Fruit fly (Drosophila melanogaster) whole organism, embryonic: ENCODE results near the gene CG9360.

Source experiments
- CG11723 ChIP-seq: fragments of 200-800 bp; sonication (Bioruptor generic); optimal IDR thresholded peaks from 2 replicates; lab custom pipeline; 2017; ENCODE audit warnings: missing biosample characterization, mild to moderate bottlenecking, missing genetic modification characterization
- CG12071 ChIP-seq: fragments of 200-800 bp; sonication (Bioruptor generic); optimal IDR thresholded peaks from 3 replicates; lab custom pipeline; 2018; ENCODE audit warnings: missing biosample characterization, mild to moderate bottlenecking, missing genetic modification characterization
- CG15696 ChIP-seq: fragments of 200-800 bp; sonication (Bioruptor generic); optimal IDR thresholded peaks from 2 replicates; lab custom pipeline; 2019; ENCODE audit warnings: missing biosample characterization, mild to moderate bottlenecking, missing genetic modification characterization, moderate library complexity
- CG2116 ChIP-seq: fragments of 200-800 bp; sonication (Bioruptor generic); optimal IDR thresholded peaks from 3 replicates; lab custom pipeline; 2018; ENCODE audit warnings: missing biosample characterization, mild to moderate bottlenecking, missing genetic modification characterization
- CG8281 ChIP-seq: fragments of 200-800 bp; sonication (Bioruptor generic); optimal IDR thresholded peaks from 2 replicates; lab custom pipeline; 2018; ENCODE audit warnings: missing biosample characterization, mild to moderate bottlenecking, missing genetic modification characterization, moderate library complexity
- CG8290 ChIP-seq, 3 experiments: fragments of 200-800 bp; sonication (Bioruptor generic); optimal IDR thresholded peaks; 2 replicates each; lab custom pipeline; 2016 to 2019; ENCODE audit warnings: missing biosample characterization in 3 of 3, missing genetic modification characterization in 3 of 3, mild to moderate bottlenecking in 2 of 3, moderate library complexity in 1 of 3
- gem ChIP-seq: fragments of 200-800 bp; sonication (Bioruptor generic); optimal IDR thresholded peaks from 2 replicates; lab custom pipeline; 2019; ENCODE audit warnings: missing biosample characterization, mild to moderate bottlenecking, missing genetic modification characterization, moderate library complexity
- gsb-n ChIP-seq: fragments of 200-800 bp; sonication (Bioruptor generic); optimal IDR thresholded peaks from 3 replicates; lab custom pipeline; 2018; ENCODE audit warnings: missing biosample characterization, mild to moderate bottlenecking, missing genetic modification characterization
- knrl ChIP-seq: fragments of 200-800 bp; sonication (Bioruptor generic); IDR thresholded peaks from 3 replicates; pipeline ENCODE4 v1.3.6; 2022; ENCODE audit warnings: missing biosample characterization, missing genetic modification characterization; ENCODE audit not compliant: partially characterized antibody
- rib ChIP-seq: fragments of 200-800 bp; sonication (Bioruptor generic); IDR thresholded peaks from 2 replicates; pipeline ENCODE4 v1.3.6; 2022; ENCODE audit warnings: missing biosample characterization, missing genetic modification characterization
- tna ChIP-seq: fragments of 200-800 bp; sonication (Bioruptor generic); IDR thresholded peaks from 2 replicates; pipeline ENCODE4 v1.3.6; 2022; ENCODE audit warnings: missing biosample characterization, missing genetic modification characterization; ENCODE audit not compliant: partially characterized antibody

DNA sequence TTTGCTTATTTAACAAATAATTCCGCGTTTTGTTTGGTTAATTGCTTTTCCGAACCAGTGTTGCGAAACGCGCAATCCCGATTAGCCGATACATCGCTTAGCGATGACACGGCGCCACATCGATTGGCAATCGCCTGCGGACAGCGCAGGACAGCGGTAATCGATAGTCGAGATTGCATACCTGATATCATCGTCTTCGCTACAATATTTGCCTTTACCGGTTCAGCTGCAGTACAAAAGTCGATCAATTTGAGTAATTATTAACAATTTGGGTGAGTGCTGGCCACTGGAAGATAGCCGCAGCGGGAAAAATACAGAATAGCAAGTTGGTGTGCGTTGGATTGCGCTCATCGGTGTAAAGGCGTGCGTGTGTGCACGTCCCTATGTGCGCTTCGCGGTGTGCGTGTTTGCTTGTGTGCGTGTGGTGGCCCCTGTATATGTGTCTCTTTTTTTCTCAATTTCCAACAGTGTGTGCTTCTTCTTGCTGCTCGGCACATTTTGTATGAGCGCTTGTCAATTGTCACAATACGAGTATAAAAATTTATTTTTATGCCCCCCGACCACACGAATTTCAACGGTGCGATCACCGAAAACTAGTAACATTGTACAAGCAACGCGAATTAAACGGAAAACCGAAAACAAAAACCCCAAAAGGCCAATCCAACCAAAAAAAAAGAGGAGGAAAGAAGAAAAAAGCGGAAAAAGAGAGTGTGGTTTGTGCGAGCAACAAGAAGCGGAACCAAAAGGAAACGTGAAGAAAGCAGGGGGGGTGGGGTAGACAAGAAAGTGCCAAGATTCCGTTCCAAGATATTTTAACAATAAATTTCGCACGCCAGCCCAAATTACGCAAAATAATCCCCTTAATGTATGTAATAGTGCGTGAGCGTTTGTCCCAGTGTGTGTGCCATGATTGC is 28.3 kb upstream of the CG9360 start, which contains the start of gene CkIIbeta:
- TF ChIP-seq rib (GFP tag; lab: Robert Waterston, UW): no peak
- peak; percentile 97 for TF ChIP-seq knrl (GFP tag; lab: Robert Waterston, UW)
- TF ChIP-seq gem (tag; lab: Kevin White, UChicago): no peak
- peak; percentile 84 for TF ChIP-seq CG8290 (GFP tag; optimal IDR thresholded peaks at IDR 0.05; lab: Kevin White, UChicago)
- TF ChIP-seq CG8290 (tag; optimal IDR thresholded peaks at IDR 0.05; lab: Kevin White, UChicago): peak in 1 of 2 experiments; percentile 83
- no peak for TF ChIP-seq CG15696 (tag; lab: Kevin White, UChicago)
- TF ChIP-seq gsb-n (tag; lab: Kevin White, UChicago): no peak
- TF ChIP-seq CG12071 (GFP tag; lab: Kevin White, UChicago): no peak
- no peak for TF ChIP-seq CG8281 (tag; lab: Kevin White, UChicago)
- peak; percentile 90 for TF ChIP-seq tna
- TF ChIP-seq CG11723 (GFP tag; lab: Kevin White, UChicago): no peak
- TF ChIP-seq CG2116 (GFP tag; lab: Kevin White, UChicago): peak; percentile 98
